Worm (Caenorhabditis elegans) whole organism, L2 larva: ENCODE measurements around the gene srh-192.
"Not testable (repeated sequence)": the region's sequence is repeated elsewhere in the genome, so short reads cannot be mapped to it uniquely, and the experiment has no call there.

Experiments
- Y55F3AM.14 ChIP-seq: fragments of 200-800 bp; sonication (Bioruptor generic); optimal IDR thresholded peaks from 2 replicates; lab custom pipeline; 2018; ENCODE audit warnings: mild to moderate bottlenecking, missing genetic modification characterization, missing compliant biosample characterization
- alr-1 ChIP-seq: fragments of 150-350 bp; optimal IDR thresholded peaks from 2 replicates; lab custom pipeline; 2014; ENCODE audit warnings: missing biosample characterization, missing genetic modification characterization
- ceh-82 ChIP-seq: fragments of 150-350 bp; optimal IDR thresholded peaks from 2 replicates; lab custom pipeline; 2014; ENCODE audit warnings: missing biosample characterization, missing genetic modification characterization
- crh-2 ChIP-seq: sonication (generic microtip); optimal IDR thresholded peaks from 2 replicates; lab custom pipeline; 2017; ENCODE audit warnings: missing biosample characterization, missing genetic modification characterization
- fos-1 ChIP-seq: fragments of 150-350 bp; optimal IDR thresholded peaks from 2 replicates; lab custom pipeline; 2014; ENCODE audit warnings: missing biosample characterization, missing genetic modification characterization
- nhr-11 ChIP-seq: fragments of 150-350 bp; optimal IDR thresholded peaks from 2 replicates; lab custom pipeline; 2014; ENCODE audit warnings: missing biosample characterization, missing genetic modification characterization
- nhr-21 ChIP-seq: fragments of 150-350 bp; optimal IDR thresholded peaks from 2 replicates; lab custom pipeline; 2014; ENCODE audit warnings: missing biosample characterization, missing genetic modification characterization
- nhr-77 ChIP-seq: fragments of 150-350 bp; optimal IDR thresholded peaks from 2 replicates; lab custom pipeline; 2014; ENCODE audit warnings: missing biosample characterization, missing genetic modification characterization
- peb-1 ChIP-seq: fragments of 150-350 bp; optimal IDR thresholded peaks from 2 replicates; lab custom pipeline; 2014; ENCODE audit warnings: missing biosample characterization, missing genetic modification characterization
- unc-39 ChIP-seq: fragments of 150-350 bp; optimal IDR thresholded peaks from 2 replicates; lab custom pipeline; 2014; ENCODE audit warnings: missing biosample characterization, missing genetic modification characterization
- unc-62 ChIP-seq: fragments of 150-350 bp; optimal IDR thresholded peaks from 2 replicates; lab custom pipeline; 2014; ENCODE audit warnings: missing biosample characterization, missing genetic modification reagents, missing genetic modification characterization
- zag-1 ChIP-seq: fragments of 150-350 bp; optimal IDR thresholded peaks from 2 replicates; lab custom pipeline; 2014; ENCODE audit warnings: missing biosample characterization, missing genetic modification characterization

The srh-192 gene

DNA sequence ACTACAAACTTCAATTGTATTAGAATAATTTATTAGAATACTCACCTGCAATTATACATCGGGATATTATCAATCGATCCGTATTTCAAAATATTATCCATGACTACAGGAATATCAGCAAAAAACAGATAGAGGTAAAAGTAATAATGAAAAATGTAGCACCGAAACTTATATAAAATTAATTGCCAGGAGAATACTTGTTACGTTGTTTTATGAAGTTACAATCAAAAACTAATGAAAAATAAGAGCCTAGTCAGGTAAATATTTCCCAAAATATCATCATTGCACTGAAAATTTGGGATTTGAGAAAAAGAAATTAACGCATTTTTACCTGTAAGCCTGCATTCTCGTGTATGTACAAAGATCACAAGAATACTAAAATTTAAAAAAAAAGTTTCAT, 43.7 kb downstream of the srh-192 start, which contains the start of gene srt-38:
TSS of gene srt-38 (minus strand) at position 101 of the 400 bp plus-strand sequence.
- not testable (repeated sequence) for TF ChIP-seq zag-1; ceh-82 (tag; lab: Kevin White, UChicago); unc-62 (GFP tag; lab: Kevin White, UChicago)

DNA sequence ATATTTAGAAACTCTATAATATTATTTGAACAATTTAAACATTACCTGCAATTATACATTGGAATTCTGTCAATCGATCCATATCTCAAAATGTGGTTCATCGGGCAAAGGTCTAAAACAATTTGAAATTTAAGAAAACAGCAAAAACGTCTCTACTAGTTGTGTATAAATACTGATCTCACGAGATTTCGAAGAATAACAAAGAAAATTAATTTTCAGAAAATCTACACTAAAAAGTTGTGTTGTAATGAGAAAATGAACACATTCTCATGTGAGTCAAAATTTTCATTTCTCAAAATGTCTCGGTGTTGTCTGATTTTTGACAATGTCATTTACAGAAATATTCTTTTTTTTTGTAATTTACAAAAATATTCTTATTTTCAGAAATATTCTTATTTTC, 46.7 kb downstream of the srh-192 start, which contains the start of gene srt-36:
TSS of gene srt-36 (minus strand) at position 101 of the 400 bp plus-strand sequence.
- not testable (repeated sequence) for TF ChIP-seq unc-39, crh-2, alr-1 (tag; lab: Kevin White, UChicago)

DNA sequence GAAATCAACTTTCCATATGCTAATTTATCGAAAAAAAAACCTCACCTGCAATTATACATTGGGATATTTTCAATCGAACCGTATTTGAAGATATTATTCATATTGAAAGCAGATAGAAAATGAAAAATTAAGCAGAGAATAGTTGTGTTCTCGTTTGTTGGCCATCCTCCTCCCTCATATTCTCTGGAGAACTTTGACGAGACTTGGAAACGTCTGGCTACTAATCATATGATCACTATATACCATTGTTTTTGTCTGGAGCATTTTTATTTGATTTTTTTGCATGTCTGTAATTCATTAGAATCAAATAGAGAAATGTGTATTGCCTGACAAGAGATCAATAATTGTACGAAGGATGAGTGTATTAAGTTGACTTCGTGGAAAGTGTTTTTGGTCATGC, 50.4 kb downstream of the srh-192 start, which contains the start of gene srt-35:
TSS of gene srt-35 (minus strand) at position 101 of the 400 bp plus-strand sequence.
- TF ChIP-seq nhr-11 (tag; lab: Kevin White, UChicago) (no peak), nhr-77 (tag; lab: Kevin White, UChicago) (no peak), fos-1 (tag; lab: Kevin White, UChicago) (no peak), Y55F3AM.14 (GFP tag; lab: Kevin White, UChicago) (no peak), nhr-21 (tag; lab: Kevin White, UChicago) (no peak), peb-1 (tag; lab: Kevin White, UChicago) (no peak)
